Fruit fly (Drosophila melanogaster) whole organism, adult: Measurements from ENCODE around the gene KLHL18.

Experiments
- CG11617 ChIP-seq: fragments of 200-800 bp; sonication (Bioruptor generic); optimal IDR thresholded peaks from 2 replicates; lab custom pipeline; 2017; ENCODE audit warnings: mild to moderate bottlenecking, missing biosample characterization, missing genetic modification reagents, missing genetic modification characterization
- CG12768 ChIP-seq: fragments of 200-800 bp; sonication (Bioruptor generic); optimal IDR thresholded peaks from 2 replicates; lab custom pipeline; 2017; ENCODE audit warnings: missing biosample characterization, missing genetic modification characterization, mild to moderate bottlenecking, moderate library complexity, missing genetic modification reagents
- CG14711 ChIP-seq: fragments of 200-800 bp; sonication (Bioruptor generic); optimal IDR thresholded peaks from 2 replicates; lab custom pipeline; 2018; ENCODE audit warnings: missing biosample characterization, mild to moderate bottlenecking, missing genetic modification characterization, moderate library complexity
- Clk ChIP-seq: fragments of 200-800 bp; sonication (Bioruptor generic); optimal IDR thresholded peaks from 2 replicates; lab custom pipeline; 2017; ENCODE audit warnings: missing biosample characterization, missing genetic modification characterization
- cnc ChIP-seq, 2 experiments: fragments of >200 bp; optimal IDR thresholded peaks; 2 replicates each; lab custom pipeline; 2017
- pad ChIP-seq: fragments of 200-800 bp; sonication (Bioruptor generic); optimal IDR thresholded peaks from 3 replicates; lab custom pipeline; 2017; ENCODE audit warnings: missing biosample characterization, missing genetic modification characterization, mild to moderate bottlenecking, moderate library complexity, missing genetic modification reagents
- tj ChIP-seq: fragments of 200-800 bp; sonication (Bioruptor generic); optimal IDR thresholded peaks from 3 replicates; lab custom pipeline; 2017; ENCODE audit warnings: missing biosample characterization, mild to moderate bottlenecking, missing genetic modification characterization, moderate library complexity

- TF ChIP-seq cnc (optimal IDR thresholded peaks at IDR 0.05; lab: Kevin White, UChicago) = no peak
- no peak for TF ChIP-seq CG11617 (GFP tag; lab: Kevin White, UChicago)
- peak; percentile 85 for TF ChIP-seq pad (GFP tag; lab: Kevin White, UChicago)
- no peak for TF ChIP-seq CG12768 (GFP tag; lab: Kevin White, UChicago)
- no peak for TF ChIP-seq CG14711 (tag; lab: Kevin White, UChicago)
- no peak for TF ChIP-seq tj (GFP tag; lab: Kevin White, UChicago)
- TF ChIP-seq Clk (GFP tag; lab: Kevin White, UChicago) = no peak
Measured at dm6 chr3R:12020987-12021386, 10.8 kb upstream of the KLHL18 start.
